Worm (Caenorhabditis elegans) whole organism, mixed stage, embryonic: ENCODE data around the gene pyk-2.

Experiments used
- M03D4.4 ChIP-seq: sonication (generic microtip); optimal IDR thresholded peaks from 2 replicates; lab custom pipeline; 2017; ENCODE audit warnings: mild to moderate bottlenecking, missing genetic modification characterization, missing compliant biosample characterization
- ceh-39 ChIP-seq: fragments of 150-350 bp; optimal IDR thresholded peaks from 2 replicates; lab custom pipeline; 2014; ENCODE audit warnings: missing biosample characterization, missing genetic modification characterization
- ces-1 ChIP-seq: fragments of 150-350 bp; optimal IDR thresholded peaks from 2 replicates; lab custom pipeline; 2014; ENCODE audit warnings: missing biosample characterization, missing genetic modification reagents, missing genetic modification characterization
- cnd-1 ChIP-seq: fragments of 200-800 bp; sonication (Bioruptor generic); optimal IDR thresholded peaks from 2 replicates; lab custom pipeline; 2018; ENCODE audit warnings: mild to moderate bottlenecking, missing genetic modification characterization, missing compliant biosample characterization
- snpc-4 ChIP-seq: fragments of 150-350 bp; optimal IDR thresholded peaks from 2 replicates; lab custom pipeline; 2014; ENCODE audit warnings: missing biosample characterization, missing genetic modification characterization
- unc-62 ChIP-seq: fragments of 150-350 bp; optimal IDR thresholded peaks from 2 replicates; lab custom pipeline; 2014; ENCODE audit warnings: missing biosample characterization, missing genetic modification reagents, missing genetic modification characterization

DNA sequence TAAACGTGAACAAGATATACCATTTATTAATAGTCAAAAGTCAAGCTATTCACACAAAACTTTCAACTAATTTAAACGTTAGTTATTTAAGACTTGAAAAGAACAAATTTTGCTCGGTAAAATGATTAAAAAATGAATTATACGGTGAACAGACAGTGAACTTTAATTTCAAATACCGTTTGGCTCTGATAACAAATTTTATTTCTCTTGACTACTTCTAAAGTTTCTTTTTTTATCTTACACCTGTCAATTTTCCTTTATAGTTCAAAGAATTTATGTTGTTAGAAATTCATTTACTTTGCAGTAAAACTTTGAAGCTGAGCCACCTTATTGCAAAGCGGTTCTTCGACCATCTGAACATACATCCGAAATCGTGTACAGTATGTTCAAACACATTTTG lies 5.7 kb downstream of the pyk-2 start, which contains the start of gene ZK593.3:
- TF ChIP-seq ces-1 (GFP tag; lab: Kevin White, UChicago) (no peak), unc-62 (GFP tag; lab: Kevin White, UChicago) (no peak), ceh-39 (tag; lab: Kevin White, UChicago) (no peak), cnd-1 (tag; lab: Kevin White, UChicago) (no peak), M03D4.4 (no peak), snpc-4 (tag; lab: Kevin White, UChicago) (no peak)
